Worm (Caenorhabditis elegans) whole organism, late embryonic: ENCODE measurements around the gene Y38H6C.8.

Source experiments
- C38D4.7 ChIP-seq: fragments of 200-800 bp; sonication (Bioruptor generic); optimal IDR thresholded peaks from 2 replicates; lab custom pipeline; 2018; ENCODE audit warnings: mild to moderate bottlenecking, missing genetic modification characterization, moderate library complexity, missing compliant biosample characterization
- K09A11.1 ChIP-seq: sonication (generic microtip); optimal IDR thresholded peaks from 2 replicates; lab custom pipeline; 2017; ENCODE audit warnings: antibody characterized with exemption, mild to moderate bottlenecking, missing genetic modification characterization, missing compliant biosample characterization; ENCODE audit not compliant: insufficient read depth
- T23F11.4 ChIP-seq: fragments of 200-800 bp; sonication (Bioruptor generic); optimal IDR thresholded peaks from 2 replicates; lab custom pipeline; 2018; ENCODE audit warnings: mild to moderate bottlenecking, missing genetic modification characterization, missing compliant biosample characterization
- Y22D7AL.16 ChIP-seq: sonication (generic microtip); optimal IDR thresholded peaks from 2 replicates; lab custom pipeline; 2016; ENCODE audit warnings: missing genetic modification characterization, missing compliant biosample characterization
- ahr-1 ChIP-seq: sonication (generic microtip); optimal IDR thresholded peaks from 2 replicates; lab custom pipeline; 2016; ENCODE audit warnings: missing genetic modification characterization, missing compliant biosample characterization
- ama-1 ChIP-seq: fragments of 150-350 bp; optimal IDR thresholded peaks from 2 replicates; lab custom pipeline; 2014
- ceh-14 ChIP-seq: sonication (generic microtip); optimal IDR thresholded peaks from 2 replicates; lab custom pipeline; 2016; ENCODE audit warnings: missing genotype, missing genetic modification characterization, missing compliant biosample characterization
- ceh-19 ChIP-seq: fragments of 200-800 bp; sonication (Bioruptor generic); optimal IDR thresholded peaks from 2 replicates; lab custom pipeline; 2018; ENCODE audit warnings: mild to moderate bottlenecking, missing genetic modification characterization, missing compliant biosample characterization
- ceh-2 ChIP-seq: sonication (generic microtip); optimal IDR thresholded peaks from 2 replicates; lab custom pipeline; 2016; ENCODE audit warnings: missing genotype, missing genetic modification characterization, missing compliant biosample characterization
- ceh-30 ChIP-seq: fragments of 150-350 bp; optimal IDR thresholded peaks from 2 replicates; lab custom pipeline; 2014; ENCODE audit warnings: missing biosample characterization, missing genetic modification characterization
- ceh-48 ChIP-seq: sonication (generic microtip); optimal IDR thresholded peaks from 2 replicates; lab custom pipeline; 2016; ENCODE audit warnings: missing genetic modification characterization, inconsistent platforms, missing compliant biosample characterization
- elt-4 ChIP-seq: sonication (generic microtip); optimal IDR thresholded peaks from 2 replicates; lab custom pipeline; 2016; ENCODE audit warnings: missing genetic modification characterization, missing compliant biosample characterization
- ets-4 ChIP-seq: sonication (generic microtip); optimal IDR thresholded peaks from 2 replicates; lab custom pipeline; 2016; ENCODE audit warnings: missing genetic modification characterization, missing compliant biosample characterization
- eyg-1 ChIP-seq: sonication (generic microtip); optimal IDR thresholded peaks from 2 replicates; lab custom pipeline; 2016; ENCODE audit warnings: missing genotype, missing genetic modification characterization, missing compliant biosample characterization
- fax-1 ChIP-seq: sonication (generic microtip); optimal IDR thresholded peaks from 2 replicates; lab custom pipeline; 2016; ENCODE audit warnings: missing genotype, missing genetic modification characterization, missing compliant biosample characterization
- fkh-6 ChIP-seq: sonication (generic microtip); optimal IDR thresholded peaks from 2 replicates; lab custom pipeline; 2016; ENCODE audit warnings: missing genetic modification characterization, missing compliant biosample characterization
- hlh-13 ChIP-seq: fragments of 200-800 bp; sonication (Bioruptor generic); optimal IDR thresholded peaks from 2 replicates; lab custom pipeline; 2018; ENCODE audit warnings: mild to moderate bottlenecking, missing genetic modification characterization, missing compliant biosample characterization
- hlh-30 ChIP-seq: sonication (generic microtip); optimal IDR thresholded peaks from 2 replicates; lab custom pipeline; 2017; ENCODE audit warnings: antibody characterized with exemption, missing genetic modification characterization, missing compliant biosample characterization; ENCODE audit not compliant: insufficient read depth
- hlh-6 ChIP-seq: sonication (generic microtip); optimal IDR thresholded peaks from 2 replicates; lab custom pipeline; 2016; ENCODE audit warnings: missing genotype, missing genetic modification characterization, missing compliant biosample characterization
- hlh-8 ChIP-seq: sonication (generic microtip); optimal IDR thresholded peaks from 2 replicates; lab custom pipeline; 2016; ENCODE audit warnings: missing genotype, missing genetic modification characterization, missing compliant biosample characterization
- lim-6 ChIP-seq: sonication (generic microtip); optimal IDR thresholded peaks from 2 replicates; lab custom pipeline; 2016; ENCODE audit warnings: missing genetic modification characterization, missing compliant biosample characterization
- lin-11 ChIP-seq: fragments of 200-800 bp; sonication (Bioruptor generic); optimal IDR thresholded peaks from 2 replicates; lab custom pipeline; 2018; ENCODE audit warnings: mild to moderate bottlenecking, missing genetic modification characterization, missing compliant biosample characterization
- madf-2 ChIP-seq: sonication (generic microtip); optimal IDR thresholded peaks from 2 replicates; lab custom pipeline; 2017; ENCODE audit warnings: missing genetic modification characterization, missing compliant biosample characterization
- npax-4 ChIP-seq: sonication (generic microtip); optimal IDR thresholded peaks from 2 replicates; lab custom pipeline; 2016; ENCODE audit warnings: missing genetic modification characterization, missing compliant biosample characterization
- pat-9 ChIP-seq: fragments of 200-800 bp; sonication (Bioruptor generic); optimal IDR thresholded peaks from 2 replicates; lab custom pipeline; 2018; ENCODE audit warnings: mild to moderate bottlenecking, missing genetic modification characterization, moderate library complexity, missing compliant biosample characterization
- pax-1 ChIP-seq: fragments of 150-350 bp; optimal IDR thresholded peaks from 2 replicates; lab custom pipeline; 2014; ENCODE audit warnings: missing biosample characterization, missing genetic modification characterization
- pha-4 ChIP-seq: fragments of 150-350 bp; optimal IDR thresholded peaks from 2 replicates; lab custom pipeline; 2018; ENCODE audit warnings: missing biosample characterization, missing genetic modification reagents, missing genetic modification characterization
- pqm-1 ChIP-seq: sonication (generic microtip); optimal IDR thresholded peaks from 2 replicates; lab custom pipeline; 2016; ENCODE audit warnings: missing genetic modification characterization, missing compliant biosample characterization
- pros-1 ChIP-seq: fragments of 150-350 bp; optimal IDR thresholded peaks from 2 replicates; lab custom pipeline; 2014; ENCODE audit warnings: missing biosample characterization, missing genetic modification reagents, missing genetic modification characterization
- ref-2 ChIP-seq: sonication (generic microtip); optimal IDR thresholded peaks from 2 replicates; lab custom pipeline; 2016; ENCODE audit warnings: missing genetic modification characterization, missing compliant biosample characterization
- sdc-2 ChIP-seq: sonication (generic microtip); optimal IDR thresholded peaks from 2 replicates; lab custom pipeline; 2016; ENCODE audit warnings: missing genotype, missing genetic modification characterization, missing compliant biosample characterization
- sox-4 ChIP-seq: sonication (generic microtip); optimal IDR thresholded peaks from 2 replicates; lab custom pipeline; 2017; ENCODE audit warnings: mild to moderate bottlenecking, missing genetic modification characterization, inconsistent platforms, missing compliant biosample characterization
- tbx-2 ChIP-seq: sonication (generic microtip); optimal IDR thresholded peaks from 2 replicates; lab custom pipeline; 2016; ENCODE audit warnings: missing genetic modification characterization, missing compliant biosample characterization
- tbx-7 ChIP-seq: sonication (generic microtip); optimal IDR thresholded peaks from 2 replicates; lab custom pipeline; 2016; ENCODE audit warnings: missing genotype, missing genetic modification characterization, missing compliant biosample characterization
- ttx-3 ChIP-seq: sonication (generic microtip); optimal IDR thresholded peaks from 2 replicates; lab custom pipeline; 2016; ENCODE audit warnings: missing genetic modification reagents, missing genetic modification characterization, missing compliant biosample characterization
- unc-42 ChIP-seq: sonication (generic microtip); optimal IDR thresholded peaks from 2 replicates; lab custom pipeline; 2016; ENCODE audit warnings: missing genotype, missing genetic modification characterization, missing compliant biosample characterization
- unc-55 ChIP-seq: sonication (generic microtip); optimal IDR thresholded peaks from 2 replicates; lab custom pipeline; 2017; ENCODE audit warnings: missing biosample characterization, missing genetic modification reagents, missing genetic modification characterization
- zip-5 ChIP-seq: sonication (generic microtip); optimal IDR thresholded peaks from 2 replicates; lab custom pipeline; 2016; ENCODE audit warnings: missing genetic modification characterization, missing compliant biosample characterization
- ztf-16 ChIP-seq: sonication (generic microtip); optimal IDR thresholded peaks from 2 replicates; lab custom pipeline; 2017; ENCODE audit warnings: missing genetic modification characterization, missing compliant biosample characterization

Y38H6C.8 gene

DNA sequence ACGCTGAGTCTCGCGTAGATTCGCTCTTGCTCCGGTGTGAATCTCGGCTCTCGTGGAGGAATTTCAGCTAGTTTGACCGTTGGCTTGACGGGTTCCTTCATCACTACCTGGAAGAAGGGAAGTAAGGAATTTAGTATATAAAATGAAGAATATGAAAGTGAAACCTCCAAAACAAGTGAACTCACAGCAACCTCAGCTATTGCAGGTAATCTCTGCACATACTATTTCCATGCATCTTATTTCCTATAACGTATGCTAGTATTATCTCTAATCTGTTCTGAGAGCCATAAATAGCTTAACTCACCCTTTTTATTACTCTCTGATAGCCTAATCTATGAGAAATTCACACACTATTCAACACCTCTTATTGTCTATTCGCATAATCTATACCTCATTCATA, 8.8 kb upstream of the Y38H6C.8 start, which contains the start of gene Y38H6C.4:
TSS of gene Y38H6C.4 (minus strand) at position 101 of the 400 bp plus-strand sequence.
- TF ChIP-seq C38D4.7 (GFP tag; lab: Kevin White, UChicago) (no peak), sdc-2 (tag; lab: Kevin White, UChicago) (no peak), lim-6 (tag; lab: Kevin White, UChicago) (no peak), pros-1 (tag; lab: Kevin White, UChicago) (no peak), zip-5 (tag; lab: Kevin White, UChicago) (no peak), hlh-6 (no peak), tbx-7 (no peak), unc-55 (no peak), ceh-48 (tag; lab: Kevin White, UChicago) (no peak), pha-4 (tag; lab: Kevin White, UChicago) (no peak), npax-4 (tag; lab: Kevin White, UChicago) (no peak), ceh-14 (tag; lab: Kevin White, UChicago) (no peak), ets-4 (no peak), madf-2 (tag; lab: Kevin White, UChicago) (no peak)

DNA sequence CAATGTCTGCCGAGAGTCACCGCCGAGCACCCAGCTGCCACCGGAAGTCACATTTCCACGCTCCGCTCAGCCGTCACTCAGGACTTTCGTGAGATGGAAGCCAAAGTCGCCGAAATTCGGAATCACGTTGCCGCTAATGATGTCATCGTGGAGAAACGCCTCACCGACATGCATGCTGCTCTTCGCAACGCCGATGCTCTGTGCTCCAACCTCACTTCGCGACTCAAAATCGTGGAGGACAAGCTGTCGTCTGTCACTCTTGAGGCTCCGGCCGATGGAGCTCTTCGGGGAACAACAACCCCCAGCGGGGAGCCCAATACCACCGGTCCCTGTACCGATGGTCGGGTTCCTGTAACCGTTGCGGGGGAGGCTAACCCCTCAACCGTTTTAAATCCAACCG, 7.2 kb upstream of the Y38H6C.8 start:
- TF ChIP-seq ahr-1 (tag; lab: Kevin White, UChicago), result no peak
- TF ChIP-seq unc-42 (tag; lab: Kevin White, UChicago), result no peak
- no peak for TF ChIP-seq pat-9 (tag; lab: Kevin White, UChicago)
- no peak for TF ChIP-seq eyg-1 (tag; lab: Kevin White, UChicago)
- TF ChIP-seq hlh-30 (tag; lab: Kevin White, UChicago), result no peak
- no peak for TF ChIP-seq tbx-2 (tag; lab: Kevin White, UChicago)
- no peak for TF ChIP-seq T23F11.4 (GFP tag; lab: Kevin White, UChicago)
- no peak for TF ChIP-seq ref-2 (tag; lab: Kevin White, UChicago)
- no peak for TF ChIP-seq sox-4 (tag; lab: Kevin White, UChicago)
- TF ChIP-seq hlh-8 (tag; lab: Kevin White, UChicago), result no peak
- TF ChIP-seq ceh-19 (GFP tag; lab: Kevin White, UChicago), result no peak
- TF ChIP-seq elt-4 (tag; lab: Kevin White, UChicago), result no peak
- TF ChIP-seq ceh-30 (tag; lab: Kevin White, UChicago), result no peak
- no peak for TF ChIP-seq fax-1 (tag; lab: Kevin White, UChicago)
- TF ChIP-seq lim-6 (tag; lab: Kevin White, UChicago), result no peak
- TF ChIP-seq sdc-2 (tag; lab: Kevin White, UChicago), result no peak
- no peak for TF ChIP-seq ceh-2 (tag; lab: Kevin White, UChicago)
- no peak for TF ChIP-seq ama-1 (lab: Kevin White, UChicago)
- no peak for TF ChIP-seq ceh-48 (tag; lab: Kevin White, UChicago)
- TF ChIP-seq ztf-16 (tag; lab: Kevin White, UChicago), result no peak
- TF ChIP-seq, all 69 proteins: peak for 0

DNA sequence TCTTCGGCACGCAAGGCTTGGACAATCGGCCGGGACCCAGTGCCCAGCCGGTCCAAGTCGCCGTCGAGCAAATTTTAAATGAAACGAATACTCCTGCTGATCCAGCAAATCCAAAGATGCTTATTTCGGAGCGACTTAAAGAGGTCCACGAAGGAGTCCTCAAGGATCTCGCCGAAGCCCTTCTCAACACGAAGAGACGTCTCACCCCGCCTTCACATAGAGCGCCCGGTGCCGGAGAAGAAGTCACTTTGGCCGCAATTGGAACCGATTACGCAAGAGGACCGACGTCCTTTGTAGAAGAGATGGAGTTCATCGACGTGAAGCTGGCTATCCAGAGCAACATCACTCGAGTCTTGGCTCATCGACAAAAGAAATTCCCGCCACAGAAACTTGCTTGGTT, 4.3 kb upstream of the Y38H6C.8 start:
- TF ChIP-seq K09A11.1 (tag; lab: Kevin White, UChicago) (no peak), fkh-6 (tag; lab: Kevin White, UChicago) (no peak), madf-2 (tag; lab: Kevin White, UChicago) (no peak), C38D4.7 (GFP tag; lab: Kevin White, UChicago) (no peak), pax-1 (tag; lab: Kevin White, UChicago) (no peak), lin-11 (no peak)

DNA sequence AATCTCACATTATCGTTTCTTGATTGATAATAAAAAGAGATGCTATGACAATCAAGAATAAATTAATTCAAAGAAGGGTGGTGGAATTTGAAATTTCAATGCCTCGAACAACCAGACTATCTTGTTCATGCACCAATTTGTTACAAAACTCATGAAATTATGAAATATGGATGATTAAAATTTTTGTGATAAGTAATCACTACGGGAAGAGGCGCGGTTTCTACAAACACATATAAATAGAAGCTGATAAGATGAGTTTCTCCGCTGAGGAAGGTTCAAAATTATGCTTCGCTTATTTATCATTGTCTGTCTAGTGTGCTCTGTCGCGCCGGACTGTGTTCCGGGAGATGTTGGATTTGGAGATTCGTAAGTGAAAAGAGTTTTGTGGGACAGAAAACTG, 722 bp downstream of the Y38H6C.8 start:
- TF ChIP-seq lim-6 (tag; lab: Kevin White, UChicago) (no peak), tbx-2 (tag; lab: Kevin White, UChicago) (no peak), ceh-30 (tag; lab: Kevin White, UChicago) (no peak), ceh-14 (tag; lab: Kevin White, UChicago) (no peak), ttx-3 (tag; lab: Kevin White, UChicago) (no peak), Y22D7AL.16 (no peak), elt-4 (tag; lab: Kevin White, UChicago) (no peak), hlh-6 (no peak), tbx-7 (no peak), pqm-1 (tag; lab: Kevin White, UChicago) (no peak), hlh-8 (tag; lab: Kevin White, UChicago) (no peak), hlh-13 (no peak), pha-4 (tag; lab: Kevin White, UChicago) (no peak), sox-4 (tag; lab: Kevin White, UChicago) (no peak)
